Worm (Caenorhabditis elegans): ENCODE data around the gene T25E12.16.

- TF ChIP-seq F13H6.1 (tag; optimal IDR thresholded peaks at IDR 0.05) (no peak), ama-1 (optimal IDR thresholded peaks at IDR 0.05) (no peak), nhr-25 (tag; optimal IDR thresholded peaks at IDR 0.05) (no peak), fos-1 (tag; optimal IDR thresholded peaks at IDR 0.05) (no peak), nhr-11 (tag; optimal IDR thresholded peaks at IDR 0.05) (no peak), nhr-23 (tag; optimal IDR thresholded peaks at IDR 0.05) (no peak), nhr-237 (tag; optimal IDR thresholded peaks at IDR 0.05) (no peak), nhr-12 (tag; optimal IDR thresholded peaks at IDR 0.05) (no peak), zag-1 (tag; optimal IDR thresholded peaks at IDR 0.05) (no peak), mdl-1 (tag; optimal IDR thresholded peaks at IDR 0.05) (no peak), ZK546.5 (tag; optimal IDR thresholded peaks at IDR 0.05) (no peak), snpc-4 (tag; optimal IDR thresholded peaks at IDR 0.05) (no peak)
Measured at ce11 chrV:16699752-16700259, 33.8 kb downstream of the T25E12.16 start, which contains the start of gene Y70C5C.1.

All from whole organism, L2 larva.